Worm (Caenorhabditis elegans): ENCODE data around the gene slc-25A18.2.

- TF ChIP-seq Y95B8A.8 (GFP tag; IDR thresholded peaks at IDR 0.05) (no peak), efl-1 (GFP tag; optimal IDR thresholded peaks at IDR 0.05) (no peak), die-1 (tag; optimal IDR thresholded peaks at IDR 0.05) (no peak), fkh-3 (tag; optimal IDR thresholded peaks at IDR 0.05) (no peak), lag-1 (GFP tag; IDR thresholded peaks at IDR 0.05) (no peak), ZK185.1 (tag; optimal IDR thresholded peaks at IDR 0.05; ENCODE audit: poor library complexity, severe bottlenecking) (no peak), F49E8.2 (tag; optimal IDR thresholded peaks at IDR 0.05; ENCODE audit: insufficient read depth) (no peak)
Measured at ce11 chrIV:7506711-7507110, 31.9 kb downstream of the slc-25A18.2 start.

Measured in whole organism, young adult.